Fruit fly (Drosophila melanogaster) whole organism, prepupa: Measurements from ENCODE around the gene LeuRS.
A peak's percentile ranks its signal among the peaks of the same experiment; 100 is the strongest.

Experiments
- CG16779 ChIP-seq: fragments of 200-800 bp; sonication (Bioruptor generic); optimal IDR thresholded peaks from 3 replicates; lab custom pipeline; 2017; ENCODE audit warnings: missing biosample characterization, mild to moderate bottlenecking, missing genetic modification characterization
- CG4318 ChIP-seq: fragments of 200-800 bp; sonication (Bioruptor generic); optimal IDR thresholded peaks from 3 replicates; lab custom pipeline; 2017; ENCODE audit warnings: missing biosample characterization, mild to moderate bottlenecking, missing genetic modification characterization
- Eip93F ChIP-seq: fragments of 200-800 bp; sonication (Bioruptor generic); optimal IDR thresholded peaks from 2 replicates; lab custom pipeline; 2016; ENCODE audit warnings: missing biosample characterization, mild to moderate bottlenecking, missing genetic modification characterization
- dsx ChIP-seq: fragments of 200-800 bp; optimal IDR thresholded peaks from 3 replicates; lab custom pipeline; 2019; ENCODE audit warnings: missing biosample characterization, mild to moderate bottlenecking, missing genetic modification characterization, moderate library complexity; ENCODE audit not compliant: poor library complexity, severe bottlenecking
- fd59A ChIP-seq: fragments of 200-800 bp; sonication (Bioruptor generic); optimal IDR thresholded peaks from 2 replicates; lab custom pipeline; 2017; ENCODE audit warnings: missing biosample characterization, mild to moderate bottlenecking, missing genetic modification characterization, missing genetic modification reagents
- net ChIP-seq: fragments of 200-800 bp; sonication (Bioruptor generic); optimal IDR thresholded peaks from 3 replicates; lab custom pipeline; 2016; ENCODE audit warnings: missing biosample characterization, missing genetic modification characterization
- salr ChIP-seq, 2 experiments: fragments of 200-800 bp; sonication (Bioruptor generic); optimal IDR thresholded peaks; 3 replicates each; lab custom pipeline; 2016 to 2018; ENCODE audit warnings: missing biosample characterization in 2 of 2, missing genetic modification characterization in 2 of 2, mild to moderate bottlenecking in 1 of 2

DNA sequence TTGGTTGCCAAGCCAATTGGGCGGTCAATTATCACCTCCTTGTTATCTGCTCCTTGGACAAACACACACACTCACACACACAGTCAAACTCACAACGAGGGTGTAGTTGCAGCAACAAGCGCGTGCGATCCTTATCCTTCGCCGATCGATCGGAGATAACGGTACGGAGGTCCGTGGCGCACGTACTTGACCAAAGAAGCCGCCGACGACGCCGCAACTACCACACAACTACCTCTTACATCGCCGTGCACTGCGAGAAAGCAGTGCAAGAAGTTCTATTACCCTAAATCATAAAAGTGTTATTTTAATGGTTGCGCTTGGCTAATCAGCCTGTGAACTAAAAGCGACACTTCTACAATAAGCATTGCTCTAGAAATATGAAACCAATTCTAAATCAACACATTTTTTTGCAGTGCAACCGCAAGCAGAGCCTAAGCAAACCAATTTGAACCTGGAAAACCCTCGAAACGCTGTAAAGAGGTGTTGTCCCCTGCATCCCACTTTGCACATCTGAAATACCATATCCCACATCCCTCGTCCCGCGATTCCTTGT, 18.6 kb upstream of the LeuRS start:
- TF ChIP-seq fd59A (GFP tag; lab: Kevin White, UChicago) (peak; percentile 26), net (GFP tag; lab: Kevin White, UChicago) (peak; percentile 6), salr (GFP tag; optimal IDR thresholded peaks at IDR 0.05; lab: Kevin White, UChicago) (no peak), dsx (GFP tag; lab: Kevin White, UChicago) (no peak), CG4318 (GFP tag; lab: Kevin White, UChicago) (no peak), Eip93F (no peak), CG16779 (tag; lab: Kevin White, UChicago) (no peak)
